Worm (Caenorhabditis elegans): Measurements from ENCODE around the gene F39G3.2.

DNA sequence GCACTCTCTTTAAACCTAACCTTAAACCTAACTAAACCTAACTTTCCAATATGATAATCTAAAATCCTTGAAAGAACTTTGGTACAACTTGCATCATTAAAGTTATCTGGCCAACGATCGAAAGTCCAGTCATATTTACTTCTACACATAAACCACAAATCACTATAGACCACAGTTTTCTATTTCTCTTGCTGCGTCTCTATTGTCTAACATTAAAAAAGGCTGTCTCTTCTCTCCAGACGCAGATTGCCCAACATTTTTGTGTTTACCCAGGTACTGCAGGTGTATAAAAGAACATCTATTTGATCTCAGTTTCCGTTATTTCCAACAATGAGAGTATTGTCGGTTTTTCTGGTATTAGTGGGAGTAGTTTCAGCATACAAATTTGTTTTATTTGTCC, 4.6 kb downstream of the F39G3.2 start, which contains the start of gene ugt-61:
- TF ChIP-seq mep-1 (tag; optimal IDR thresholded peaks at IDR 0.05) (no peak), unc-39 (tag; optimal IDR thresholded peaks at IDR 0.05) (no peak), lin-13 (tag; optimal IDR thresholded peaks at IDR 0.05) (no peak), unc-62 (GFP tag; optimal IDR thresholded peaks at IDR 0.05) (no peak), nhr-237 (tag; optimal IDR thresholded peaks at IDR 0.05) (no peak), nhr-12 (tag; optimal IDR thresholded peaks at IDR 0.05) (no peak), elt-3 (tag; optimal IDR thresholded peaks at IDR 0.05) (no peak), sptf-1 (tag; optimal IDR thresholded peaks at IDR 0.05) (no peak), ces-1 (GFP tag; optimal IDR thresholded peaks at IDR 0.05) (no peak), nhr-28 (tag; optimal IDR thresholded peaks at IDR 0.05) (no peak)
